Fruit fly (Drosophila melanogaster): ENCODE data around the gene CG14434.

CG14434 gene

dm6 chrX:6863289-6863938 lies 3.6 kb downstream of the CG14434 start, which contains the start of gene CG43736 (continued):
- TF ChIP-seq CG14441 (GFP tag; IDR thresholded peaks at IDR 0.05) (peak; percentile 85), CG11504 (tag; optimal IDR thresholded peaks at IDR 0.05) (peak; percentile 98), CG3065 (GFP tag; optimal IDR thresholded peaks at IDR 0.05) (peak; percentile 72), tio (GFP tag; optimal IDR thresholded peaks at IDR 0.05) (peak; percentile 93), BtbVII (GFP tag; optimal IDR thresholded peaks at IDR 0.05) (peak; percentile 96), NK7.1 (GFP tag; optimal IDR thresholded peaks at IDR 0.05) (peak; percentile 91), az2 (GFP tag; optimal IDR thresholded peaks at IDR 0.05) (peak; percentile 94), emc (GFP tag; optimal IDR thresholded peaks at IDR 0.05) (peak; percentile 87), hb (GFP tag; IDR thresholded peaks at IDR 0.05; ENCODE audit: partially characterized antibody) (no peak), CG18764 (GFP tag; optimal IDR thresholded peaks at IDR 0.05) (peak; percentile 89), grau (tag; optimal IDR thresholded peaks at IDR 0.05) (peak; percentile 97), tna (GFP tag; IDR thresholded peaks at IDR 0.05; ENCODE audit: partially characterized antibody) (no peak), CG12769 (tag; optimal IDR thresholded peaks at IDR 0.05) (peak; percentile 97), GATAe (GFP tag; conservative IDR thresholded peaks at IDR 0.05) (peak; percentile 73), CG12219 (GFP tag; optimal IDR thresholded peaks at IDR 0.05) (peak; percentile 95), sug (tag; optimal IDR thresholded peaks at IDR 0.05) (peak; percentile 93), Pdp1 (GFP tag; optimal IDR thresholded peaks at IDR 0.05) (peak; percentile 84 to 94), CG1024 (GFP tag; IDR thresholded peaks at IDR 0.05) (peak; percentile 65), CG11696 (GFP tag; IDR thresholded peaks at IDR 0.05) (peak; percentile 61), ttk (GFP tag; IDR thresholded peaks at IDR 0.05) (peak; percentile 79), gem (tag; optimal IDR thresholded peaks at IDR 0.05) (peak; percentile 98), CG18262 (tag; optimal IDR thresholded peaks at IDR 0.05) (peak; percentile 98), dmrt11E (tag; optimal IDR thresholded peaks at IDR 0.05) (peak; percentile 92), shn (GFP tag; optimal IDR thresholded peaks at IDR 0.05) (peak; percentile 93), vnd (GFP tag; IDR thresholded peaks at IDR 0.05; ENCODE audit: partially characterized antibody) (no peak), CG14050 (GFP tag; IDR thresholded peaks at IDR 0.05) (peak; percentile 78), gsb (GFP tag; IDR thresholded peaks at IDR 0.05) (peak; percentile 76), CG14710 (tag; optimal IDR thresholded peaks at IDR 0.05) (peak; percentile 96), ranshi (GFP tag; IDR thresholded peaks at IDR 0.05) (peak; percentile 78; the same call in 1 of the 2 replicates), chn (GFP tag; optimal IDR thresholded peaks at IDR 0.05) (peak; percentile 92), wek (GFP tag; optimal IDR thresholded peaks at IDR 0.05) (peak; percentile 78), Fer1 (GFP tag; optimal IDR thresholded peaks at IDR 0.05) (peak; percentile 97), Dbx (GFP tag; IDR thresholded peaks at IDR 0.05) (peak; percentile 87), PHDP (tag; optimal IDR thresholded peaks at IDR 0.05) (peak; percentile 97), BEAF-32 (GFP tag; optimal IDR thresholded peaks at IDR 0.05) (peak; percentile 17), CG34376 (GFP tag; optimal IDR thresholded peaks at IDR 0.05) (peak; percentile 96), CG11085 (GFP tag; IDR thresholded peaks at IDR 0.05) (peak; percentile 75), D19B (GFP tag; optimal IDR thresholded peaks at IDR 0.05) (peak; percentile 92), sim (GFP tag; IDR thresholded peaks at IDR 0.05) (0 out of 2 replicates have a peak, but pooled peaks have one; percentile 12), CG13424 (tag; optimal IDR thresholded peaks at IDR 0.05) (peak; percentile 98), Doc3 (GFP tag; IDR thresholded peaks at IDR 0.05; ENCODE audit: partially characterized antibody) (no peak), CrebB (tag; optimal IDR thresholded peaks at IDR 0.05) (peak; percentile 92), Dip2 (GFP tag; IDR thresholded peaks at IDR 0.05) (peak; percentile 41; the same call in 1 of the 2 replicates), CG16813 (GFP tag; IDR thresholded peaks at IDR 0.05; ENCODE audit: partially characterized antibody) (no peak), ci (GFP tag; IDR thresholded peaks at IDR 0.05) (peak; percentile 82), TFAM (GFP tag; optimal IDR thresholded peaks at IDR 0.05) (peak; percentile 62), chm (GFP tag; IDR thresholded peaks at IDR 0.05) (peak; percentile 13; the same call in 1 of the 2 replicates), wdn (GFP tag; IDR thresholded peaks at IDR 0.05) (peak; percentile 70; the same call in 1 of the 2 replicates), CG1603 (tag; optimal IDR thresholded peaks at IDR 0.05) (peak; percentile 92)
